Worm (Caenorhabditis elegans) whole organism, young adult: Measurements from ENCODE around the gene C46F11.4.

Experiments used
- ama-1 ChIP-seq, 3 experiments: fragments of 150-350 bp in 1 of 3; sonication (generic microtip) in 2 of 3; optimal IDR thresholded peaks; 2 replicates each; lab custom pipeline; 2014 to 2018; ENCODE audit warnings: missing biosample characterization in 2 of 3, missing genetic modification characterization in 2 of 3, missing genetic modification reagents in 2 of 3
- attf-5 ChIP-seq: fragments of 200-800 bp; sonication (Bioruptor generic); optimal IDR thresholded peaks from 2 replicates; lab custom pipeline; 2018; ENCODE audit warnings: mild to moderate bottlenecking, missing genetic modification characterization, missing compliant biosample characterization
- cebp-1 ChIP-seq, 2 experiments: fragments of 200-800 bp in 1 of 2; sonication (Bioruptor generic) in 1 of 2; sonication (generic microtip) in 1 of 2; IDR thresholded peaks in 1 of 2; optimal IDR thresholded peaks in 1 of 2; 2 replicates each; pipeline versions ENCODE4 v1.3.6 to Lab custom; 2017 to 2022; ENCODE audit warnings: missing compliant biosample characterization in 2 of 2, missing genetic modification characterization in 2 of 2, mild to moderate bottlenecking in 1 of 2, missing genetic modification reagents in 1 of 2, moderate library complexity in 1 of 2
- dpl-1 ChIP-seq: fragments of 150-350 bp; optimal IDR thresholded peaks from 2 replicates; lab custom pipeline; 2014; ENCODE audit warnings: missing biosample characterization, missing genetic modification reagents, missing genetic modification characterization
- ets-4 ChIP-seq: fragments of 200-800 bp; sonication (Bioruptor generic); optimal IDR thresholded peaks from 2 replicates; lab custom pipeline; 2018; ENCODE audit warnings: mild to moderate bottlenecking, missing genetic modification characterization, missing compliant biosample characterization
- nfya-1 ChIP-seq: sonication (generic microtip); optimal IDR thresholded peaks from 2 replicates; lab custom pipeline; 2017; ENCODE audit warnings: antibody characterized with exemption, missing compliant biosample characterization, missing genetic modification characterization, borderline replicate concordance; ENCODE audit not compliant: insufficient read depth
- nhr-179 ChIP-seq: sonication (generic microtip); optimal IDR thresholded peaks from 2 replicates; lab custom pipeline; 2016; ENCODE audit warnings: mild to moderate bottlenecking, missing genetic modification characterization, missing compliant biosample characterization
- snpc-4 ChIP-seq, 5 experiments: fragments of 150-350 bp in 1 of 5; sonication (generic microtip) in 4 of 5; optimal IDR thresholded peaks; 2 replicates each; lab custom pipeline; 2014 to 2018; ENCODE audit warnings: missing genetic modification characterization in 5 of 5, missing biosample characterization in 3 of 5, antibody characterized with exemption in 2 of 5, mild to moderate bottlenecking in 2 of 5, missing compliant biosample characterization in 2 of 5, missing genotype in 2 of 5, moderate library complexity in 2 of 5, missing genetic modification reagents in 1 of 5

DNA sequence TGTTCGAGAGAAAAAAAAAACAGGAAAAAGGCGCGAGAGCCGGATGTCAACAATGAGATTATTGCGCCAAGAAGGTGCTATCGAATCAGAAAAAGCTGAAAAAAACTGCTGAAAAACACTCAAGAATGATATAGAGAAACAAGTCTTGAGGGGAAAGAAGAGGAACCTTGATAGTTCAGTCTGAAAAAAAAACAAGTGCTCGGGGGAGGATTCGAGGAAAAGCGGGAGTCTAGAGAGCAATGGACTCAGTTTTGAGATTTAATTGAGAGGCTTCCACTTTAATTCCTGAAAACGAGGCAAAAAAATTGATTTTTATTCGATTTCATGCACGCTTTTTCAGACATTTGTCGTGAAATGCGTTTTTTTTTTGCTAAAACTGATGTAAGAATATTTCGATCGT lies 30.5 kb upstream of the C46F11.4 start, which contains the start of gene npr-15:
- TF ChIP-seq dpl-1 (no peak), nhr-179 (tag; lab: Kevin White, UChicago) (no peak), nfya-1 (tag; lab: Kevin White, UChicago) (no peak), attf-5 (GFP tag; lab: Kevin White, UChicago) (no peak), ama-1 (optimal IDR thresholded peaks at IDR 0.05; lab: Kevin White, UChicago) (no peak), ama-1 (GFP tag; optimal IDR thresholded peaks at IDR 0.05; lab: Kevin White, UChicago) (no peak), ets-4 (GFP tag; lab: Kevin White, UChicago) (no peak), cebp-1 (GFP tag; IDR thresholded peaks at IDR 0.05; lab: Robert Waterston, UW) (no peak), cebp-1 (tag; optimal IDR thresholded peaks at IDR 0.05; lab: Kevin White, UChicago) (no peak), snpc-4 (GFP tag; optimal IDR thresholded peaks at IDR 0.05; lab: Kevin White, UChicago) (no peak), snpc-4 (tag; optimal IDR thresholded peaks at IDR 0.05; lab: Kevin White, UChicago) (no peak)
